Fruit fly (Drosophila melanogaster): Measurements from ENCODE around the gene NP15.6.

Gene NP15.6

DNA sequence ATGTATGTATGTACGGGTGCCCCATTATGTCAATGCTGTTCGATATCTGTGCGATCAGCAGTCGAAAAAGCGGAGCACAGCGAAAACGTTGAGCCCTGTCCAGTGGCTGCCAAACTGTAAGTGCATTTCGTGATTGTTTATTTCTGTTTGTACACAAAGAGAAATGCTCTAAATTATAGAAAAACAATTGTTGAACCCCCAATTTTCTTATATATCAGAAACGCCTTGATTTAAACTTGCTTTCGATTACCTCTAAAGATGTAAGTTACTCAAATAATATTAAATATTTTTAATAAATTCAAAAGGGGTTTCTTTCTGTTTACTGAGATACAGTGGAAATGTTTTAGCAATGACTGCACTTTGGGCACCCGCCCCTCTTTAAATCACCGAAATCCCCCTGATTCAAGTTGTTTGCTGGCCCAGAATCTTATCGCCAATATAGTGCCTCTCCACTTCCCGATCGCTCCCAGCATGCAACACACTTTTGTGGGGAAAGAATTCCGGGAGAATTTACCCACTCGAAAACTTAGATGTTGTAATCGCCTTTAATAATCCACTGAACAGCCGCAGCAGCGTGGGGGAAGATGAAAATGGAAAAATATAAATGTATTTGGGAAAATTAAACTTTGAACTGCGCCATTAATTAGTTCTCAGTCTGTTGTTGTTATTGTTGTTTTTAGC, 12.3 kb upstream of the NP15.6 start (continued):
- TF ChIP-seq Trl (optimal IDR thresholded peaks at IDR 0.05) (no peak), Trl (GFP tag; optimal IDR thresholded peaks at IDR 0.05) (no peak), CG5953 (GFP tag; IDR thresholded peaks at IDR 0.05) (no peak; the same call in 1 of the 2 replicates), CG11695 (GFP tag; IDR thresholded peaks at IDR 0.05) (0 out of 3 replicates have a peak, but pooled peaks have one; percentile 35), nmo (GFP tag; optimal IDR thresholded peaks at IDR 0.05) (peak; percentile 69), CG18764 (GFP tag; optimal IDR thresholded peaks at IDR 0.05) (no peak), CG16863 (GFP tag; optimal IDR thresholded peaks at IDR 0.05) (no peak), CG3995 (GFP tag; optimal IDR thresholded peaks at IDR 0.05) (no peak), CG8924 (tag; optimal IDR thresholded peaks at IDR 0.05) (peak; percentile 50), CG2129 (GFP tag; IDR thresholded peaks at IDR 0.05; ENCODE audit: partially characterized antibody) (no peak), kay (GFP tag; optimal IDR thresholded peaks at IDR 0.05) (no peak), Oli (tag; optimal IDR thresholded peaks at IDR 0.05) (peak; percentile 50), gcm (GFP tag; optimal IDR thresholded peaks at IDR 0.05) (peak; percentile 21), sim (GFP tag; IDR thresholded peaks at IDR 0.05) (peak; percentile 69), CG9609 (GFP tag; optimal IDR thresholded peaks at IDR 0.05) (no peak), CG16815 (GFP tag; optimal IDR thresholded peaks at IDR 0.05) (no peak), Hmr (GFP tag; optimal IDR thresholded peaks at IDR 0.05) (no peak), Ada2b (GFP tag; IDR thresholded peaks at IDR 0.05) (peak; percentile 8; the same call in 1 of the 2 replicates), sd (tag; optimal IDR thresholded peaks at IDR 0.05) (no peak), HLH54F (GFP tag; optimal IDR thresholded peaks at IDR 0.05) (no peak), Gug (GFP tag; IDR thresholded peaks at IDR 0.05) (no peak), amos (GFP tag; IDR thresholded peaks at IDR 0.05; ENCODE audit: partially characterized antibody) (no peak), p53 (GFP tag; optimal IDR thresholded peaks at IDR 0.05) (no peak), CG2116 (GFP tag; optimal IDR thresholded peaks at IDR 0.05) (no peak), Asciz (GFP tag; optimal IDR thresholded peaks at IDR 0.05) (peak; percentile 26), CG9876 (GFP tag; optimal IDR thresholded peaks at IDR 0.05) (no peak), CG17612 (GFP tag; IDR thresholded peaks at IDR 0.05) (no peak), dpn (GFP tag; optimal IDR thresholded peaks at IDR 0.05) (peak in 1 of 2 experiments; percentile 16), H15 (GFP tag; IDR thresholded peaks at IDR 0.05) (peak; percentile 62; the same call in 2 of the 3 replicates), fd64A (GFP tag; optimal IDR thresholded peaks at IDR 0.05) (no peak), NC2α (GFP tag; optimal IDR thresholded peaks at IDR 0.05) (no peak), pfk (GFP tag; optimal IDR thresholded peaks at IDR 0.05) (no peak), pum (GFP tag; optimal IDR thresholded peaks at IDR 0.05) (no peak), CG2875 (GFP tag; optimal IDR thresholded peaks at IDR 0.05) (peak; percentile 58), Rfx (GFP tag; IDR thresholded peaks at IDR 0.05) (0 out of 2 replicates have a peak, but pooled peaks have one; percentile 14), CG1233 (GFP tag; optimal IDR thresholded peaks at IDR 0.05) (no peak), CG18011 (GFP tag; optimal IDR thresholded peaks at IDR 0.05) (no peak), exex (tag; optimal IDR thresholded peaks at IDR 0.05) (no peak), repo (GFP tag; optimal IDR thresholded peaks at IDR 0.05) (no peak), ash1 (GFP tag; optimal IDR thresholded peaks at IDR 0.05) (no peak), slbo (GFP tag; IDR thresholded peaks at IDR 0.05) (peak; percentile 21; the same call in 1 of the 2 replicates), Hmx (GFP tag; optimal IDR thresholded peaks at IDR 0.05) (no peak), Dek (tag; optimal IDR thresholded peaks at IDR 0.05) (no peak), Usf (GFP tag; optimal IDR thresholded peaks at IDR 0.05) (no peak), Deaf1 (tag; optimal IDR thresholded peaks at IDR 0.05) (no peak), ems (GFP tag; optimal IDR thresholded peaks at IDR 0.05) (no peak), CG32532 (GFP tag; IDR thresholded peaks at IDR 0.05) (no peak), CG7963 (GFP tag; IDR thresholded peaks at IDR 0.05; ENCODE audit: partially characterized antibody) (no peak), Mes4 (GFP tag; optimal IDR thresholded peaks at IDR 0.05) (no peak), gfzf (GFP tag; optimal IDR thresholded peaks at IDR 0.05) (no peak)

All from whole organism, embryonic.